Fruit fly (Drosophila melanogaster) whole organism, adult: ENCODE measurements around the gene mAChR-C.

Source experiments
- CG7101 ChIP-seq: fragments of 200-800 bp; sonication (Bioruptor generic); optimal IDR thresholded peaks from 2 replicates; lab custom pipeline; 2018; ENCODE audit warnings: missing biosample characterization, mild to moderate bottlenecking, missing genetic modification characterization, moderate library complexity
- Crg-1 ChIP-seq: fragments of 200-800 bp; sonication (Bioruptor generic); optimal IDR thresholded peaks from 2 replicates; lab custom pipeline; 2016; ENCODE audit warnings: missing biosample characterization, missing genetic modification characterization
- ovo ChIP-seq: fragments of 200-800 bp; sonication (Bioruptor generic); optimal IDR thresholded peaks from 2 replicates; lab custom pipeline; 2016; ENCODE audit warnings: missing biosample characterization, missing genetic modification characterization

DNA sequence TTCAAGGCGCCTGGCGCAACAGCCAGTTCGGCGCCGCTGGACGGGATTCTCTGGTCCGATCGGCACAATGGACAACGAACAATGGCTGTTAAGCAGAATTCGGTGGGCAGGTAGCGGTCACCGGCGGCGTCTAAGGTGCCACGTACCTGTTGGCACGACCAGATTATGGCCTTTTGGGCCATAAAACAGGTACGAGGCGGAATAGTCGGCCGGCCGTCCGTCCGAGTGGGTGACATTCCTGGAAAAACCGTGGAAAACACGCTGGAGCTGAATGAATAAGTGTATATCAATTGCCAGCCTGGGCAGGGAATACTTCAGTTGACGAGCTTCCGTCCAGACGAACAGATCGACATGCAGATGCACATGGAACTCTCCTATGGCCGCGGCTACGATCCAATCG lies 9.6 kb downstream of the mAChR-C start, which contains the start of gene Atx-1:
- TF ChIP-seq ovo (GFP tag; lab: Kevin White, UChicago) = no peak
- no peak for TF ChIP-seq Crg-1 (GFP tag; lab: Kevin White, UChicago)
- TF ChIP-seq CG7101 (tag; lab: Kevin White, UChicago) = no peak
